Fruit fly (Drosophila melanogaster) whole organism, embryonic: Measurements from ENCODE around the gene CG13454.

Experiments used
- ATbp ChIP-seq: fragments of 200-800 bp; sonication (Bioruptor generic); optimal IDR thresholded peaks from 2 replicates; lab custom pipeline; 2017; ENCODE audit warnings: missing biosample characterization, mild to moderate bottlenecking, missing genetic modification characterization, missing genetic modification reagents
- Abd-B ChIP-seq: fragments of 200-800 bp; sonication (Bioruptor generic); optimal IDR thresholded peaks from 2 replicates; lab custom pipeline; 2018; ENCODE audit warnings: missing biosample characterization, mild to moderate bottlenecking, missing genetic modification characterization, moderate library complexity
- Atf6 ChIP-seq: fragments of 200-800 bp; sonication (Bioruptor generic); IDR thresholded peaks from 2 replicates; pipeline ENCODE4 v1.3.6; 2022; ENCODE audit warnings: missing biosample characterization, missing genetic modification characterization
- Awh ChIP-seq: fragments of 200-800 bp; sonication (Bioruptor generic); IDR thresholded peaks from 2 replicates; pipeline ENCODE4, ENCODE4 v1.3.6; 2022; ENCODE audit warnings: missing biosample characterization, missing genetic modification characterization
- C15 ChIP-seq: fragments of 200-800 bp; sonication (Bioruptor generic); IDR thresholded peaks from 3 replicates; pipeline ENCODE4 v1.3.6; 2022; ENCODE audit warnings: missing biosample characterization, missing genetic modification characterization
- CG10209 ChIP-seq: fragments of 200-800 bp; sonication (Bioruptor generic); optimal IDR thresholded peaks from 3 replicates; lab custom pipeline; 2017; ENCODE audit warnings: missing biosample characterization, mild to moderate bottlenecking, missing genetic modification characterization, missing genetic modification reagents
- CG11456 ChIP-seq: fragments of 200-800 bp; sonication (Bioruptor generic); IDR thresholded peaks from 3 replicates; pipeline ENCODE4 v1.3.6; 2022; ENCODE audit warnings: missing biosample characterization, missing genetic modification characterization
- CG11695 ChIP-seq: fragments of 200-800 bp; sonication (Bioruptor generic); IDR thresholded peaks from 3 replicates; pipeline ENCODE4 v1.3.6; 2022; ENCODE audit warnings: missing biosample characterization, missing genetic modification characterization
- CG15011 ChIP-seq: fragments of 200-800 bp; sonication (Bioruptor generic); optimal IDR thresholded peaks from 3 replicates; lab custom pipeline; 2018; ENCODE audit warnings: missing biosample characterization, mild to moderate bottlenecking, missing genetic modification characterization
- CG15073 ChIP-seq: fragments of 200-800 bp; sonication (Bioruptor generic); optimal IDR thresholded peaks from 2 replicates; lab custom pipeline; 2016; ENCODE audit warnings: missing biosample characterization, missing genetic modification characterization
- CG2120 ChIP-seq: fragments of 200-800 bp; sonication (Bioruptor generic); optimal IDR thresholded peaks from 3 replicates; lab custom pipeline; 2016; ENCODE audit warnings: missing biosample characterization, missing genetic modification characterization
- CG30020 ChIP-seq: fragments of 200-800 bp; optimal IDR thresholded peaks from 2 replicates; lab custom pipeline; 2019; ENCODE audit warnings: missing biosample characterization, mild to moderate bottlenecking, missing genetic modification characterization, moderate library complexity
- CG31441 ChIP-seq: fragments of 200-800 bp; sonication (Bioruptor generic); IDR thresholded peaks from 2 replicates; pipeline ENCODE4 v1.3.6; 2022; ENCODE audit warnings: missing biosample characterization, missing genetic modification characterization
- CG3407 ChIP-seq: fragments of 200-800 bp; sonication (Bioruptor generic); optimal IDR thresholded peaks from 2 replicates; lab custom pipeline; 2018; ENCODE audit warnings: missing biosample characterization, mild to moderate bottlenecking, missing genetic modification characterization
- CG3726 ChIP-seq: fragments of 200-800 bp; sonication (Bioruptor generic); IDR thresholded peaks from 3 replicates; pipeline ENCODE4, ENCODE4 v1.3.6; 2022; ENCODE audit warnings: missing biosample characterization, missing genetic modification characterization
- CG3838 ChIP-seq: fragments of 200-800 bp; sonication (Bioruptor generic); optimal IDR thresholded peaks from 3 replicates; lab custom pipeline; 2016; ENCODE audit warnings: missing biosample characterization, missing genetic modification characterization
- CG4328 ChIP-seq: fragments of 200-800 bp; sonication (Bioruptor generic); optimal IDR thresholded peaks from 3 replicates; lab custom pipeline; 2017; ENCODE audit warnings: missing biosample characterization, missing genetic modification reagents, missing genetic modification characterization
- CG4360 ChIP-seq: fragments of 200-800 bp; sonication (Bioruptor generic); IDR thresholded peaks from 2 replicates; pipeline ENCODE4 v1.3.6; 2022; ENCODE audit warnings: missing biosample characterization, missing genetic modification characterization
- CG4404 ChIP-seq: fragments of 200-800 bp; sonication (Bioruptor generic); IDR thresholded peaks from 2 replicates; pipeline ENCODE4 v1.3.6; 2022; ENCODE audit warnings: missing biosample characterization, missing genetic modification characterization
- CG6689 ChIP-seq: fragments of 200-800 bp; sonication (Bioruptor generic); IDR thresholded peaks from 2 replicates; pipeline ENCODE4 v1.3.6; 2022; ENCODE audit warnings: missing biosample characterization, missing genetic modification characterization
- CG6813 ChIP-seq: fragments of 200-800 bp; sonication (Bioruptor generic); optimal IDR thresholded peaks from 2 replicates; lab custom pipeline; 2017; ENCODE audit warnings: missing biosample characterization, missing genetic modification characterization, mild to moderate bottlenecking, moderate library complexity, missing genetic modification reagents
- CG6854 ChIP-seq: fragments of 200-800 bp; sonication (Bioruptor generic); optimal IDR thresholded peaks from 3 replicates; lab custom pipeline; 2017; ENCODE audit warnings: missing biosample characterization, mild to moderate bottlenecking, missing genetic modification characterization
- CG7372 ChIP-seq: fragments of 200-800 bp; sonication (Bioruptor generic); IDR thresholded peaks from 2 replicates; pipeline ENCODE4 v1.3.6; 2022; ENCODE audit warnings: missing biosample characterization, missing genetic modification characterization
- CHES-1-like ChIP-seq: fragments of 200-800 bp; sonication (Bioruptor generic); optimal IDR thresholded peaks from 2 replicates; lab custom pipeline; 2016; ENCODE audit warnings: missing biosample characterization, missing genetic modification characterization
- CoRest ChIP-seq: fragments of 200-800 bp; sonication (Bioruptor generic); optimal IDR thresholded peaks from 3 replicates; lab custom pipeline; 2018; ENCODE audit warnings: missing biosample characterization, mild to moderate bottlenecking, missing genetic modification characterization, moderate library complexity
- Doc3 ChIP-seq: fragments of 200-800 bp; sonication (Bioruptor generic); IDR thresholded peaks from 3 replicates; pipeline ENCODE4 v1.3.6; 2022; ENCODE audit warnings: missing biosample characterization, missing genetic modification characterization; ENCODE audit not compliant: partially characterized antibody
- Fer3 ChIP-seq: fragments of 200-800 bp; sonication (Bioruptor generic); optimal IDR thresholded peaks from 2 replicates; lab custom pipeline; 2018; ENCODE audit warnings: missing biosample characterization, mild to moderate bottlenecking, missing genetic modification characterization, moderate library complexity
- HHEX ChIP-seq: fragments of 200-800 bp; sonication (Bioruptor generic); optimal IDR thresholded peaks from 3 replicates; lab custom pipeline; 2017; ENCODE audit warnings: missing biosample characterization, mild to moderate bottlenecking, missing genetic modification characterization, missing genetic modification reagents
- HLHmδ ChIP-seq: fragments of 200-800 bp; sonication (Bioruptor generic); optimal IDR thresholded peaks from 2 replicates; lab custom pipeline; 2018; ENCODE audit warnings: missing biosample characterization, mild to moderate bottlenecking, missing genetic modification characterization, moderate library complexity
- Lhr ChIP-seq: fragments of 200-800 bp; sonication (Bioruptor generic); optimal IDR thresholded peaks from 3 replicates; lab custom pipeline; 2017; ENCODE audit warnings: mild to moderate bottlenecking, missing biosample characterization, missing genetic modification reagents, missing genetic modification characterization
- Myb ChIP-seq: fragments of 200-800 bp; sonication (Bioruptor generic); optimal IDR thresholded peaks from 2 replicates; lab custom pipeline; 2016; ENCODE audit warnings: missing biosample characterization, missing genetic modification characterization
- TFAM ChIP-seq: fragments of 200-800 bp; sonication (Bioruptor generic); optimal IDR thresholded peaks from 2 replicates; lab custom pipeline; 2017; ENCODE audit warnings: missing biosample characterization, missing genetic modification characterization, inconsistent platforms
- Xrp1 ChIP-seq: fragments of 200-800 bp; sonication (Bioruptor generic); IDR thresholded peaks from 2 replicates; pipeline ENCODE4 v1.3.6; 2022; ENCODE audit warnings: missing biosample characterization, missing genetic modification characterization
- abd-A ChIP-seq: fragments of 200-800 bp; sonication (Bioruptor generic); optimal IDR thresholded peaks from 3 replicates; lab custom pipeline; 2019; ENCODE audit warnings: missing biosample characterization, mild to moderate bottlenecking, missing genetic modification characterization, moderate library complexity
- bowl ChIP-seq: fragments of 200-800 bp; sonication (Bioruptor generic); IDR thresholded peaks from 2 replicates; pipeline ENCODE4 v1.3.6; 2022; ENCODE audit warnings: missing biosample characterization, missing genetic modification characterization
- chinmo ChIP-seq: fragments of 200-800 bp; sonication (Bioruptor generic); IDR thresholded peaks from 4 replicates; pipeline ENCODE4 v1.3.6; 2022; ENCODE audit warnings: missing biosample characterization, missing genetic modification characterization; ENCODE audit not compliant: partially characterized antibody
- ci ChIP-seq: fragments of 200-800 bp; sonication (Bioruptor generic); IDR thresholded peaks from 3 replicates; pipeline ENCODE4 v1.3.6; 2022; ENCODE audit warnings: missing biosample characterization, missing genetic modification characterization
- cwo ChIP-seq: fragments of 200-800 bp; sonication (Bioruptor generic); optimal IDR thresholded peaks from 3 replicates; lab custom pipeline; 2017; ENCODE audit warnings: missing biosample characterization, missing genetic modification characterization, mild to moderate bottlenecking, moderate library complexity, missing genetic modification reagents
- danr ChIP-seq: fragments of 200-800 bp; sonication (Bioruptor generic); IDR thresholded peaks from 2 replicates; pipeline ENCODE4 v1.3.6; 2022; ENCODE audit warnings: missing biosample characterization, missing genetic modification characterization
- emc ChIP-seq: fragments of 200-800 bp; sonication (Bioruptor generic); optimal IDR thresholded peaks from 2 replicates; lab custom pipeline; 2016; ENCODE audit warnings: missing biosample characterization, missing genetic modification characterization
- gce ChIP-seq: fragments of 200-800 bp; sonication (Bioruptor generic); IDR thresholded peaks from 3 replicates; pipeline ENCODE4 v1.3.6; 2022; ENCODE audit warnings: missing biosample characterization, missing genetic modification characterization
- grau ChIP-seq: fragments of 200-800 bp; optimal IDR thresholded peaks from 3 replicates; lab custom pipeline; 2019; ENCODE audit warnings: missing biosample characterization, mild to moderate bottlenecking, missing genetic modification characterization, moderate library complexity
- jumu ChIP-seq: fragments of 200-800 bp; sonication (Bioruptor generic); optimal IDR thresholded peaks from 3 replicates; lab custom pipeline; 2016; ENCODE audit warnings: missing biosample characterization, missing genetic modification characterization
- lbe ChIP-seq: fragments of 200-800 bp; sonication (Bioruptor generic); optimal IDR thresholded peaks from 2 replicates; lab custom pipeline; 2016; ENCODE audit warnings: missing biosample characterization, mild to moderate bottlenecking, missing genetic modification characterization
- maf-S ChIP-seq: fragments of 200-800 bp; sonication (Bioruptor generic); optimal IDR thresholded peaks from 2 replicates; lab custom pipeline; 2016; ENCODE audit warnings: missing biosample characterization, missing genetic modification characterization
- mirr ChIP-seq: fragments of 200-800 bp; sonication (Bioruptor generic); optimal IDR thresholded peaks from 3 replicates; lab custom pipeline; 2018; ENCODE audit warnings: missing biosample characterization, mild to moderate bottlenecking, missing genetic modification characterization
- nmo ChIP-seq: fragments of 200-800 bp; sonication (Bioruptor generic); optimal IDR thresholded peaks from 2 replicates; lab custom pipeline; 2018; ENCODE audit warnings: missing biosample characterization, mild to moderate bottlenecking, missing genetic modification characterization, moderate library complexity
- pzg ChIP-seq: fragments of 200-800 bp; sonication (Bioruptor generic); optimal IDR thresholded peaks from 3 replicates; lab custom pipeline; 2018; ENCODE audit warnings: missing biosample characterization, mild to moderate bottlenecking, missing genetic modification characterization, moderate library complexity
- salm ChIP-seq: fragments of 200-800 bp; sonication (Bioruptor generic); optimal IDR thresholded peaks from 2 replicates; lab custom pipeline; 2018; ENCODE audit warnings: missing biosample characterization, mild to moderate bottlenecking, missing genetic modification characterization
- seq ChIP-seq: fragments of 200-800 bp; sonication (Bioruptor generic); IDR thresholded peaks from 2 replicates; pipeline ENCODE4 v1.3.6; 2022; ENCODE audit warnings: missing biosample characterization, missing genetic modification characterization
- trem ChIP-seq: fragments of 200-800 bp; optimal IDR thresholded peaks from 3 replicates; lab custom pipeline; 2019; ENCODE audit warnings: missing biosample characterization, mild to moderate bottlenecking, missing genetic modification characterization, moderate library complexity
- zfh1 ChIP-seq: fragments of 200-800 bp; sonication (Bioruptor generic); IDR thresholded peaks from 3 replicates; pipeline ENCODE4 v1.3.6; 2022; ENCODE audit warnings: missing biosample characterization, missing genetic modification characterization

Gene CG13454

dm6 chr3L:15553993-15554644 lies 37.3 kb upstream of the CG13454 start, which contains the start of gene AGO2 (continued):
- TF ChIP-seq lbe (peak; percentile 43), Lhr (no peak), CG10209 (GFP tag; lab: Kevin White, UChicago) (no peak), CG4360 (GFP tag; lab: Robert Waterston, UW) (peak; percentile 100), nmo (GFP tag; lab: Kevin White, UChicago) (peak; percentile 18), emc (GFP tag; lab: Kevin White, UChicago) (no peak), HLHmδ (GFP tag; lab: Kevin White, UChicago) (peak; percentile 16), CG15073 (GFP tag; lab: Kevin White, UChicago) (no peak), pzg (peak; percentile 62), TFAM (GFP tag; lab: Kevin White, UChicago) (no peak), CG15011 (GFP tag; lab: Kevin White, UChicago) (no peak), Xrp1 (GFP tag; lab: Robert Waterston, UW) (peak; percentile 41; the same call in 1 of the 2 replicates), salm (no peak), CG3726 (no peak), Fer3 (tag; lab: Kevin White, UChicago) (no peak), HHEX (peak; percentile 21), jumu (GFP tag; lab: Kevin White, UChicago) (no peak), chinmo (peak; percentile 95; the same call in 2 of the 4 replicates), maf-S (GFP tag; lab: Kevin White, UChicago) (no peak), CG4404 (GFP tag; lab: Robert Waterston, UW) (no peak), trem (tag; lab: Kevin White, UChicago) (peak; percentile 66), ci (no peak), CG3407 (GFP tag; lab: Kevin White, UChicago) (no peak), Awh (no peak), CHES-1-like (GFP tag; lab: Kevin White, UChicago) (peak; percentile 54), Abd-B (no peak), Doc3 (peak; percentile 45; the same call in 1 of the 3 replicates), CG4328 (GFP tag; lab: Kevin White, UChicago) (no peak), bowl (no peak), CG3838 (no peak), abd-A (tag; lab: Kevin White, UChicago) (no peak), CG7372 (GFP tag; lab: Robert Waterston, UW) (no peak), gce (GFP tag; lab: Robert Waterston, UW) (no peak), Myb (GFP tag; lab: Kevin White, UChicago) (peak; percentile 26), C15 (no peak), zfh1 (no peak), CG11695 (GFP tag; lab: Robert Waterston, UW) (no peak), CG31441 (GFP tag; lab: Robert Waterston, UW) (no peak), mirr (peak; percentile 32), CG6689 (GFP tag; lab: Robert Waterston, UW) (0 out of 2 replicates have a peak, but pooled peaks have one; percentile 28), CG2120 (GFP tag; lab: Kevin White, UChicago) (peak; percentile 11)

dm6 chr3L:15548843-15549242 lies 32.0 kb upstream of the CG13454 start:
- TF ChIP-seq CG31441 (GFP tag; lab: Robert Waterston, UW): no peak
- TF ChIP-seq Atf6 (GFP tag; lab: Robert Waterston, UW): 0 out of 2 replicates have a peak, but pooled peaks have one; percentile 15
- TF ChIP-seq CG3407 (GFP tag; lab: Kevin White, UChicago): no peak
- TF ChIP-seq CG30020 (tag; lab: Kevin White, UChicago): no peak
- TF ChIP-seq ATbp (GFP tag; lab: Kevin White, UChicago): peak; percentile 59
- TF ChIP-seq CG6854 (GFP tag; lab: Kevin White, UChicago): peak; percentile 51
- TF ChIP-seq danr (GFP tag; lab: Robert Waterston, UW): peak; percentile 20; the same call in 1 of the 2 replicates
- TF ChIP-seq CG11456: no peak
- TF ChIP-seq cwo: peak; percentile 32
- TF ChIP-seq CoRest (tag; lab: Kevin White, UChicago): peak; percentile 4
- 0 out of 2 replicates have a peak, but pooled peaks have one; percentile 19 for TF ChIP-seq seq
- peak; percentile 4 for TF ChIP-seq grau (tag; lab: Kevin White, UChicago)
- no peak for TF ChIP-seq Abd-B
- peak; percentile 67 for TF ChIP-seq CG6813 (GFP tag; lab: Kevin White, UChicago)
